Worm (Caenorhabditis elegans) whole organism, midembryonic: ENCODE measurements around the gene ttbk-2.1.
"Not testable (repeated sequence)": the region's sequence is repeated elsewhere in the genome, so short reads cannot be mapped to it uniquely, and the experiment has no call there.

ENCODE experiments used
- cog-1 ChIP-seq: sonication (generic microtip); optimal IDR thresholded peaks from 2 replicates; lab custom pipeline; 2016; ENCODE audit warnings: missing genetic modification characterization, missing compliant biosample characterization
- ref-1 ChIP-seq: fragments of 200-800 bp; sonication (Bioruptor generic); conservative IDR thresholded peaks from 2 replicates; pipeline ENCODE4 v1.3.6; 2022; ENCODE audit warnings: missing genetic modification reagents, missing genetic modification characterization, missing compliant biosample characterization
- ztf-23 ChIP-seq: fragments of 200-800 bp; sonication (Bioruptor generic); IDR thresholded peaks from 2 replicates; pipeline ENCODE4 v1.3.6; 2022; ENCODE audit warnings: missing genetic modification reagents, missing genetic modification characterization, missing compliant biosample characterization

The ttbk-2.1 gene

ce11 chrIV:5308046-5308643, 49.7 kb downstream of the ttbk-2.1 start, which contains the start of the genes ZK354.9 and msp-58:
Gene ZK354.9 (minus strand): TSS chrIV:5308146.
Gene msp-58 (plus strand): TSS chrIV:5308593.
- TF ChIP-seq cog-1; ztf-23 (GFP tag; lab: Robert Waterston, UW); ref-1: not testable (repeated sequence)
